Fruit fly (Drosophila melanogaster): ENCODE results near the gene CG2258.
A peak's percentile ranks its signal among the peaks of the same experiment; 100 is the strongest.

The CG2258 gene

dm6 chrX:8113386-8114279, 11.7 kb upstream of the CG2258 start (continued):
- TF ChIP-seq bigmax (GFP tag; optimal IDR thresholded peaks at IDR 0.05), result no peak
- peak; percentile 6 for TF ChIP-seq CG6683 (GFP tag; optimal IDR thresholded peaks at IDR 0.05)
- no peak for TF ChIP-seq Lhr (GFP tag; optimal IDR thresholded peaks at IDR 0.05)
- TF ChIP-seq CG11504 (tag; optimal IDR thresholded peaks at IDR 0.05), result peak; percentile 62
- TF ChIP-seq ro (GFP tag; IDR thresholded peaks at IDR 0.05), result no peak
- TF ChIP-seq wek (GFP tag; optimal IDR thresholded peaks at IDR 0.05), result no peak
- TF ChIP-seq CG32532 (GFP tag; IDR thresholded peaks at IDR 0.05), result peak; percentile 83
- peak; percentile 80 for TF ChIP-seq Meics (GFP tag; optimal IDR thresholded peaks at IDR 0.05)
- peak; percentile 72; the same call in 1 of the 2 replicates for TF ChIP-seq NFAT (GFP tag; IDR thresholded peaks at IDR 0.05)
- TF ChIP-seq wor (GFP tag; IDR thresholded peaks at IDR 0.05), result no peak
- peak; percentile 8 for TF ChIP-seq ems (GFP tag; optimal IDR thresholded peaks at IDR 0.05)
- no peak for TF ChIP-seq tna (GFP tag; IDR thresholded peaks at IDR 0.05; ENCODE audit: partially characterized antibody)
- TF ChIP-seq Bteb2 (GFP tag; optimal IDR thresholded peaks at IDR 0.05), result peak; percentile 49
- no peak for TF ChIP-seq ftz-f1 (GFP tag; optimal IDR thresholded peaks at IDR 0.05)
- peak; percentile 89 for TF ChIP-seq lab (GFP tag; optimal IDR thresholded peaks at IDR 0.05)
- peak; percentile 63 for TF ChIP-seq PHDP (tag; optimal IDR thresholded peaks at IDR 0.05)
- peak; percentile 67 for TF ChIP-seq caup (GFP tag; optimal IDR thresholded peaks at IDR 0.05; ENCODE audit: severe bottlenecking)
- TF ChIP-seq chm (GFP tag; IDR thresholded peaks at IDR 0.05), result no peak
- peak; percentile 34; the same call in 1 of the 3 replicates for TF ChIP-seq B-H1 (GFP tag; IDR thresholded peaks at IDR 0.05)
- TF ChIP-seq Doc3 (GFP tag; IDR thresholded peaks at IDR 0.05; ENCODE audit: partially characterized antibody), result no peak
- no peak for TF ChIP-seq Elba2 (GFP tag; optimal IDR thresholded peaks at IDR 0.05)
- 0 out of 2 replicates have a peak, but pooled peaks have one; percentile 43 for TF ChIP-seq CG32772 (GFP tag; IDR thresholded peaks at IDR 0.05)
- no peak for TF ChIP-seq NC2α (GFP tag; optimal IDR thresholded peaks at IDR 0.05)
- no peak; the same call in 1 of the 2 replicates for TF ChIP-seq Drgx (GFP tag; IDR thresholded peaks at IDR 0.05)
- TF ChIP-seq Stat92E (GFP tag; optimal IDR thresholded peaks at IDR 0.05), result no peak
- no peak for TF ChIP-seq Atf3 (GFP tag; optimal IDR thresholded peaks at IDR 0.05)
- TF ChIP-seq lola (GFP tag; optimal IDR thresholded peaks at IDR 0.05), result no peak
- TF ChIP-seq Gsc (GFP tag; IDR thresholded peaks at IDR 0.05), result no peak
- TF ChIP-seq CG34422 (GFP tag; IDR thresholded peaks at IDR 0.05), result no peak
- 0 out of 2 replicates have a peak, but pooled peaks have one; percentile 14 for TF ChIP-seq CG1024 (GFP tag; IDR thresholded peaks at IDR 0.05)
- peak; percentile 11 for TF ChIP-seq Antp (GFP tag; optimal IDR thresholded peaks at IDR 0.05)
- TF ChIP-seq gsb (GFP tag; IDR thresholded peaks at IDR 0.05), result peak; percentile 58; the same call in 1 of the 2 replicates
- peak; percentile 67; the same call in 1 of the 2 replicates for TF ChIP-seq lmd (GFP tag; IDR thresholded peaks at IDR 0.05)
- peak; percentile 43 for TF ChIP-seq eyg (GFP tag; optimal IDR thresholded peaks at IDR 0.05)
- no peak for TF ChIP-seq CG10543 (GFP tag; optimal IDR thresholded peaks at IDR 0.05)
- TF ChIP-seq CG5245 (GFP tag; optimal IDR thresholded peaks at IDR 0.05), result no peak
- no peak for TF ChIP-seq jigr1 (GFP tag; IDR thresholded peaks at IDR 0.05)
- no peak for TF ChIP-seq CG7928 (GFP tag; optimal IDR thresholded peaks at IDR 0.05)
- TF ChIP-seq Hr78 (GFP tag; optimal IDR thresholded peaks at IDR 0.05), result no peak
- no peak for TF ChIP-seq pan (optimal IDR thresholded peaks at IDR 0.05)
- TF ChIP-seq pan (GFP tag; optimal IDR thresholded peaks at IDR 0.05 in 1 of 2, IDR thresholded peaks at IDR 0.05 in 1 of 2), result peak in 1 of 2 experiments; percentile 68
- TF ChIP-seq ato (GFP tag; IDR thresholded peaks at IDR 0.05; ENCODE audit: partially characterized antibody), result no peak
- TF ChIP-seq gce (GFP tag; IDR thresholded peaks at IDR 0.05), result no peak
- peak; percentile 52 for TF ChIP-seq CG30403 (GFP tag; optimal IDR thresholded peaks at IDR 0.05)
- TF ChIP-seq org-1 (GFP tag; optimal IDR thresholded peaks at IDR 0.05), result peak; percentile 36
- TF ChIP-seq CG3726 (GFP tag; IDR thresholded peaks at IDR 0.05), result no peak
- TF ChIP-seq odd (GFP tag; optimal IDR thresholded peaks at IDR 0.05), result no peak
- TF ChIP-seq HmgZ (tag; optimal IDR thresholded peaks at IDR 0.05), result peak; percentile 61

All from whole organism, embryonic.